Worm (Caenorhabditis elegans) whole organism, L4 larva: ENCODE measurements around the gene clc-27.

Source experiments
- egl-43 ChIP-seq: fragments of 200-800 bp; sonication (Bioruptor generic); IDR thresholded peaks from 2 replicates; pipeline ENCODE4 v1.3.6; 2022; ENCODE audit warnings: missing genetic modification reagents, missing genetic modification characterization, missing compliant biosample characterization
- pqm-1 ChIP-seq: sonication (generic microtip); optimal IDR thresholded peaks from 2 replicates; lab custom pipeline; 2017; ENCODE audit warnings: missing biosample characterization, missing genetic modification characterization

- TF ChIP-seq pqm-1 (tag; lab: Kevin White, UChicago) (no peak), egl-43 (no peak)
Observed at ce11 chrIII:989558-989957, 18.6 kb upstream of the clc-27 start.
